Fruit fly (Drosophila melanogaster) whole organism, embryonic: Measurements from ENCODE around the gene CG10254.

Experiments
- ATbp ChIP-seq: fragments of 200-800 bp; sonication (Bioruptor generic); optimal IDR thresholded peaks from 2 replicates; lab custom pipeline; 2017; ENCODE audit warnings: missing biosample characterization, mild to moderate bottlenecking, missing genetic modification characterization, missing genetic modification reagents
- CG11093 ChIP-seq: fragments of 200-800 bp; sonication (Bioruptor generic); IDR thresholded peaks from 3 replicates; pipeline ENCODE4 v1.3.6; 2022; ENCODE audit warnings: missing biosample characterization, missing genetic modification characterization
- CG11504 ChIP-seq: fragments of 200-800 bp; sonication (Bioruptor generic); optimal IDR thresholded peaks from 3 replicates; lab custom pipeline; 2019; ENCODE audit warnings: missing biosample characterization, mild to moderate bottlenecking, missing genetic modification characterization, moderate library complexity
- CG11560 ChIP-seq: fragments of 200-800 bp; sonication (Bioruptor generic); IDR thresholded peaks from 3 replicates; pipeline ENCODE4 v1.3.6; 2022; ENCODE audit warnings: missing biosample characterization, missing genetic modification characterization
- CG12769 ChIP-seq: fragments of 200-800 bp; sonication (Bioruptor generic); optimal IDR thresholded peaks from 2 replicates; lab custom pipeline; 2019; ENCODE audit warnings: missing biosample characterization, mild to moderate bottlenecking, missing genetic modification characterization, moderate library complexity
- CG13287 ChIP-seq: fragments of 200-800 bp; sonication (Bioruptor generic); IDR thresholded peaks from 2 replicates; pipeline ENCODE4 v1.3.6; 2022; ENCODE audit warnings: missing biosample characterization, missing genetic modification characterization; ENCODE audit not compliant: partially characterized antibody
- CG13424 ChIP-seq: fragments of 200-800 bp; sonication (Bioruptor generic); optimal IDR thresholded peaks from 2 replicates; lab custom pipeline; 2019; ENCODE audit warnings: missing biosample characterization, mild to moderate bottlenecking, missing genetic modification characterization, moderate library complexity
- CG14667 ChIP-seq: fragments of 200-800 bp; sonication (Bioruptor generic); IDR thresholded peaks from 2 replicates; pipeline ENCODE4 v1.3.6; 2022; ENCODE audit warnings: missing biosample characterization, missing genetic modification characterization
- CG14965 ChIP-seq: fragments of 200-800 bp; sonication (Bioruptor generic); optimal IDR thresholded peaks from 2 replicates; lab custom pipeline; 2016; ENCODE audit warnings: missing biosample characterization, missing genetic modification characterization, borderline replicate concordance
- CG15514 ChIP-seq: fragments of 200-800 bp; sonication (Bioruptor generic); optimal IDR thresholded peaks from 3 replicates; lab custom pipeline; 2017; ENCODE audit warnings: missing biosample characterization, missing genetic modification characterization, mild to moderate bottlenecking, moderate library complexity, missing genetic modification reagents
- CG18599 ChIP-seq: fragments of 200-800 bp; sonication (Bioruptor generic); optimal IDR thresholded peaks from 3 replicates; lab custom pipeline; 2017; ENCODE audit warnings: missing biosample characterization, missing genetic modification characterization, mild to moderate bottlenecking, moderate library complexity, missing genetic modification reagents
- CG31441 ChIP-seq: fragments of 200-800 bp; sonication (Bioruptor generic); IDR thresholded peaks from 2 replicates; pipeline ENCODE4 v1.3.6; 2022; ENCODE audit warnings: missing biosample characterization, missing genetic modification characterization
- CG4820 ChIP-seq: fragments of 200-800 bp; sonication (Bioruptor generic); optimal IDR thresholded peaks from 3 replicates; lab custom pipeline; 2016; ENCODE audit warnings: missing biosample characterization, missing genetic modification characterization
- CG6175 ChIP-seq: fragments of 200-800 bp; sonication (Bioruptor generic); IDR thresholded peaks from 3 replicates; pipeline ENCODE4 v1.3.6; 2022; ENCODE audit warnings: missing biosample characterization, missing genetic modification characterization
- CG7357 ChIP-seq: fragments of 200-800 bp; sonication (Bioruptor generic); IDR thresholded peaks from 3 replicates; pipeline ENCODE4 v1.3.6; 2022; ENCODE audit warnings: missing biosample characterization, missing genetic modification characterization
- CG7556 ChIP-seq: fragments of 200-800 bp; sonication (Bioruptor generic); optimal IDR thresholded peaks from 2 replicates; lab custom pipeline; 2017; ENCODE audit warnings: missing biosample characterization, mild to moderate bottlenecking, missing genetic modification characterization
- CG7963 ChIP-seq: fragments of 200-800 bp; sonication (Bioruptor generic); IDR thresholded peaks from 3 replicates; pipeline ENCODE4 v1.3.6; 2022; ENCODE audit warnings: missing biosample characterization, missing genetic modification characterization; ENCODE audit not compliant: partially characterized antibody
- CG8281 ChIP-seq: fragments of 200-800 bp; sonication (Bioruptor generic); optimal IDR thresholded peaks from 2 replicates; lab custom pipeline; 2018; ENCODE audit warnings: missing biosample characterization, mild to moderate bottlenecking, missing genetic modification characterization, moderate library complexity
- CG8388 ChIP-seq: fragments of 200-800 bp; sonication (Bioruptor generic); optimal IDR thresholded peaks from 2 replicates; lab custom pipeline; 2019; ENCODE audit warnings: missing biosample characterization, mild to moderate bottlenecking, missing genetic modification characterization, moderate library complexity
- CG9727 ChIP-seq: fragments of 200-800 bp; sonication (Bioruptor generic); optimal IDR thresholded peaks from 3 replicates; lab custom pipeline; 2017; ENCODE audit warnings: missing biosample characterization, mild to moderate bottlenecking, missing genetic modification characterization
- Dip2 ChIP-seq: fragments of 200-800 bp; sonication (Bioruptor generic); IDR thresholded peaks from 2 replicates; pipeline ENCODE4 v1.3.6; 2022; ENCODE audit warnings: missing biosample characterization, missing genetic modification characterization
- Dll ChIP-seq: fragments of 200-800 bp; sonication (Bioruptor generic); IDR thresholded peaks from 4 replicates; pipeline ENCODE4 v1.3.6; 2022; ENCODE audit warnings: missing biosample characterization, missing genetic modification characterization; ENCODE audit not compliant: partially characterized antibody
- HHEX ChIP-seq: fragments of 200-800 bp; sonication (Bioruptor generic); optimal IDR thresholded peaks from 3 replicates; lab custom pipeline; 2017; ENCODE audit warnings: missing biosample characterization, mild to moderate bottlenecking, missing genetic modification characterization, missing genetic modification reagents
- Hand ChIP-seq: fragments of 200-800 bp; sonication (Bioruptor generic); optimal IDR thresholded peaks from 2 replicates; lab custom pipeline; 2017; ENCODE audit warnings: mild to moderate bottlenecking, missing biosample characterization, missing genetic modification reagents, missing genetic modification characterization
- Hey ChIP-seq: fragments of 200-800 bp; sonication (Bioruptor generic); optimal IDR thresholded peaks from 3 replicates; lab custom pipeline; 2018; ENCODE audit warnings: missing biosample characterization, mild to moderate bottlenecking, missing genetic modification characterization
- HmgD ChIP-seq: fragments of 200-800 bp; sonication (Bioruptor generic); optimal IDR thresholded peaks from 3 replicates; lab custom pipeline; 2016; ENCODE audit warnings: missing biosample characterization, missing genetic modification characterization
- Hsf ChIP-seq: fragments of 200-800 bp; sonication (Bioruptor generic); optimal IDR thresholded peaks from 3 replicates; lab custom pipeline; 2016; ENCODE audit warnings: missing biosample characterization, missing genetic modification characterization
- Lim3 ChIP-seq: fragments of 200-800 bp; sonication (Bioruptor generic); IDR thresholded peaks from 2 replicates; pipeline ENCODE4 v1.3.6; 2022; ENCODE audit warnings: missing biosample characterization, missing genetic modification characterization
- Meics ChIP-seq: fragments of 200-800 bp; sonication (Bioruptor generic); optimal IDR thresholded peaks from 2 replicates; lab custom pipeline; 2017; ENCODE audit warnings: missing biosample characterization, mild to moderate bottlenecking, missing genetic modification characterization
- Nf-YC ChIP-seq: fragments of 200-800 bp; optimal IDR thresholded peaks from 3 replicates; lab custom pipeline; 2019; ENCODE audit warnings: missing biosample characterization, mild to moderate bottlenecking, missing genetic modification characterization, moderate library complexity
- Pdp1 ChIP-seq, 2 experiments: fragments of 200-800 bp; sonication (Bioruptor generic); optimal IDR thresholded peaks; 3 replicates each; lab custom pipeline; 2016; ENCODE audit warnings: missing biosample characterization in 2 of 2, missing genetic modification characterization in 2 of 2, mild to moderate bottlenecking in 1 of 2, moderate library complexity in 1 of 2
- Ravus ChIP-seq: fragments of 200-800 bp; sonication (Bioruptor generic); IDR thresholded peaks from 2 replicates; pipeline ENCODE4 v1.3.6; 2022; ENCODE audit warnings: missing biosample characterization, missing genetic modification characterization
- Six4 ChIP-seq: fragments of 200-800 bp; sonication (Bioruptor generic); optimal IDR thresholded peaks from 2 replicates; lab custom pipeline; 2016; ENCODE audit warnings: missing biosample characterization, missing genetic modification characterization
- Sry-β ChIP-seq: fragments of 200-800 bp; sonication (Bioruptor generic); optimal IDR thresholded peaks from 2 replicates; lab custom pipeline; 2018; ENCODE audit warnings: missing biosample characterization, mild to moderate bottlenecking, missing genetic modification characterization, moderate library complexity
- Sry-δ ChIP-seq: fragments of 200-800 bp; sonication (Bioruptor generic); optimal IDR thresholded peaks from 2 replicates; lab custom pipeline; 2016; ENCODE audit warnings: missing biosample characterization, missing genetic modification characterization
- TFAM ChIP-seq: fragments of 200-800 bp; sonication (Bioruptor generic); optimal IDR thresholded peaks from 2 replicates; lab custom pipeline; 2017; ENCODE audit warnings: missing biosample characterization, missing genetic modification characterization, inconsistent platforms
- caup ChIP-seq: fragments of 200-800 bp; sonication (Bioruptor generic); optimal IDR thresholded peaks from 3 replicates; lab custom pipeline; 2017; ENCODE audit warnings: missing biosample characterization, mild to moderate bottlenecking, missing genetic modification characterization, moderate library complexity; ENCODE audit not compliant: severe bottlenecking
- ewg ChIP-seq: fragments of 200-800 bp; sonication (Bioruptor generic); optimal IDR thresholded peaks from 3 replicates; lab custom pipeline; 2017; ENCODE audit warnings: mild to moderate bottlenecking, missing biosample characterization, missing genetic modification reagents, missing genetic modification characterization
- eyg ChIP-seq: fragments of 200-800 bp; sonication (Bioruptor generic); optimal IDR thresholded peaks from 3 replicates; lab custom pipeline; 2016; ENCODE audit warnings: missing biosample characterization, missing genetic modification characterization
- grau ChIP-seq: fragments of 200-800 bp; optimal IDR thresholded peaks from 3 replicates; lab custom pipeline; 2019; ENCODE audit warnings: missing biosample characterization, mild to moderate bottlenecking, missing genetic modification characterization, moderate library complexity
- maf-S ChIP-seq: fragments of 200-800 bp; sonication (Bioruptor generic); optimal IDR thresholded peaks from 2 replicates; lab custom pipeline; 2016; ENCODE audit warnings: missing biosample characterization, missing genetic modification characterization
- mam ChIP-seq: fragments of 200-800 bp; sonication (Bioruptor generic); optimal IDR thresholded peaks from 3 replicates; lab custom pipeline; 2016; ENCODE audit warnings: missing biosample characterization, missing genetic modification characterization
- salm ChIP-seq: fragments of 200-800 bp; sonication (Bioruptor generic); optimal IDR thresholded peaks from 2 replicates; lab custom pipeline; 2018; ENCODE audit warnings: missing biosample characterization, mild to moderate bottlenecking, missing genetic modification characterization
- schlank ChIP-seq: fragments of 200-800 bp; sonication (Bioruptor generic); optimal IDR thresholded peaks from 2 replicates; lab custom pipeline; 2018; ENCODE audit warnings: missing biosample characterization, mild to moderate bottlenecking, missing genetic modification characterization
- sens ChIP-seq: fragments of 200-800 bp; sonication (Bioruptor generic); peaks from one replicate; lab custom pipeline; 2016; ENCODE audit warnings: missing biosample characterization, missing genetic modification characterization
- slp2 ChIP-seq: fragments of 200-800 bp; sonication (Bioruptor generic); optimal IDR thresholded peaks from 2 replicates; lab custom pipeline; 2016; ENCODE audit warnings: missing biosample characterization, missing genetic modification characterization
- sqz ChIP-seq: fragments of 200-800 bp; sonication (Bioruptor generic); optimal IDR thresholded peaks from 3 replicates; lab custom pipeline; 2018; ENCODE audit warnings: missing biosample characterization, mild to moderate bottlenecking, missing genetic modification characterization
- tup ChIP-seq: fragments of 200-800 bp; sonication (Bioruptor generic); optimal IDR thresholded peaks from 2 replicates; lab custom pipeline; 2016; ENCODE audit warnings: missing biosample characterization, mild to moderate bottlenecking, missing genetic modification characterization, moderate library complexity
- wdn ChIP-seq: fragments of 200-800 bp; sonication (Bioruptor generic); IDR thresholded peaks from 2 replicates; pipeline ENCODE4 v1.3.6; 2022; ENCODE audit warnings: missing biosample characterization, missing genetic modification characterization
- yki ChIP-seq: fragments of >200 bp; optimal IDR thresholded peaks from 3 replicates; lab custom pipeline; 2018
- zfh2 ChIP-seq: fragments of 200-800 bp; sonication (Bioruptor generic); optimal IDR thresholded peaks from 2 replicates; lab custom pipeline; 2016; ENCODE audit warnings: missing biosample characterization, missing genetic modification characterization

CG10254 gene

dm6 chr3R:23667451-23667850 is 27.3 kb downstream of the CG10254 start (continued):
- TF ChIP-seq CG18599 (peak; percentile 27), TFAM (no peak), CG7556 (GFP tag; lab: Kevin White, UChicago) (peak; percentile 51), CG14667 (GFP tag; lab: Robert Waterston, UW) (no peak), slp2 (GFP tag; lab: Kevin White, UChicago) (no peak), sqz (GFP tag; lab: Kevin White, UChicago) (no peak), CG11504 (tag; lab: Kevin White, UChicago) (peak; percentile 28), HmgD (no peak), CG8281 (tag; lab: Kevin White, UChicago) (no peak), Dip2 (GFP tag; lab: Robert Waterston, UW) (no peak), CG7357 (GFP tag; lab: Robert Waterston, UW) (no peak), Nf-YC (tag; lab: Kevin White, UChicago) (no peak), Ravus (GFP tag; lab: Robert Waterston, UW) (no peak), CG8388 (no peak), CG15514 (GFP tag; lab: Kevin White, UChicago) (no peak), CG11093 (GFP tag; lab: Robert Waterston, UW) (no peak), Pdp1 (GFP tag; optimal IDR thresholded peaks at IDR 0.05; lab: Kevin White, UChicago) (no peak), eyg (GFP tag; lab: Kevin White, UChicago) (no peak), mam (GFP tag; lab: Kevin White, UChicago) (peak; percentile 1), Hey (no peak), CG14965 (GFP tag; lab: Kevin White, UChicago) (no peak), Meics (peak; percentile 33), caup (GFP tag; lab: Kevin White, UChicago) (peak; percentile 7), CG12769 (tag; lab: Kevin White, UChicago) (no peak), schlank (no peak), Hsf (no peak), wdn (no peak), CG6175 (GFP tag; lab: Robert Waterston, UW) (no peak), sens (GFP tag; lab: Kevin White, UChicago) (peak; percentile 69), zfh2 (GFP tag; lab: Kevin White, UChicago) (no peak), CG4820 (GFP tag; lab: Kevin White, UChicago) (no peak), Lim3 (no peak), HHEX (GFP tag; lab: Kevin White, UChicago) (peak; percentile 22), Dll (GFP tag; lab: Robert Waterston, UW) (no peak), Six4 (no peak), CG13287 (GFP tag; lab: Robert Waterston, UW) (no peak), Sry-δ (GFP tag; lab: Kevin White, UChicago) (no peak), CG9727 (GFP tag; lab: Kevin White, UChicago) (peak; percentile 16), ewg (GFP tag; lab: Kevin White, UChicago) (no peak), salm (tag; lab: Kevin White, UChicago) (no peak), CG31441 (0 out of 2 replicates have a peak, but pooled peaks have one; percentile 17), maf-S (GFP tag; lab: Kevin White, UChicago) (no peak), tup (GFP tag; lab: Kevin White, UChicago) (no peak), CG13424 (peak; percentile 14), ATbp (no peak), CG7963 (GFP tag; lab: Robert Waterston, UW) (no peak), grau (tag; lab: Kevin White, UChicago) (peak; percentile 68), CG11560 (tag; lab: Robert Waterston, UW) (no peak), Sry-β (GFP tag; lab: Kevin White, UChicago) (no peak), yki (lab: Kevin White, UChicago) (no peak), Hand (GFP tag; lab: Kevin White, UChicago) (no peak)
